Worm (Caenorhabditis elegans): Measurements from ENCODE around the gene C48B4.6.

C48B4.6 gene

DNA sequence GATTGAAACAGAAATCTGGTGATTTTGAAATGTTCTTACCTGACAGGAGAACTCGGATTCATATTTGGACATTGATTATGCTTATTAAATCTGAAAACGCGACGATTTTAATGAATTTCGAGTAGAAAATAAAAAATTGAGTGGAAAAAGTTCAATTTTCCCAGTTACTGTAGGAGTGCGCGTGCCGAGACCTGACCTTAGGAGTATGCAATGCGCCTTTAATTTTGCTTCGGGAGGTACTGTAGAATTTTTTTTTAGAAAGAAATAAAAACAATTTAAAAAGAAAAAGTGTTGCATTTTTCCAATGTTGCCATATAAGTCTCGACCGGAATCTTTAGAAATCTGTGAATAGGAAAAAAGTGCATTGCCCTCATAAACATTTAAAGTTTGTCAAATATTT is 7.6 kb upstream of the C48B4.6 start, which contains the start of gene C48B4.11:
Gene C48B4.11 (minus strand): TSS at position 143 of the 400 bp plus-strand sequence.
- TF ChIP-seq snpc-4 (tag; optimal IDR thresholded peaks at IDR 0.05) (no peak), nhr-12 (tag; optimal IDR thresholded peaks at IDR 0.05) (no peak), nhr-25 (tag; optimal IDR thresholded peaks at IDR 0.05) (no peak), lin-39 (tag; optimal IDR thresholded peaks at IDR 0.05) (no peak), nhr-237 (tag; optimal IDR thresholded peaks at IDR 0.05) (no peak), eor-1 (tag; optimal IDR thresholded peaks at IDR 0.05) (no peak), nhr-11 (tag; optimal IDR thresholded peaks at IDR 0.05) (no peak), zag-1 (tag; optimal IDR thresholded peaks at IDR 0.05) (no peak), mml-1 (tag; optimal IDR thresholded peaks at IDR 0.05) (no peak), ama-1 (optimal IDR thresholded peaks at IDR 0.05) (no peak), ceh-9 (tag; optimal IDR thresholded peaks at IDR 0.05) (no peak), fkh-2 (tag; optimal IDR thresholded peaks at IDR 0.05) (no peak), lsy-12 (tag; optimal IDR thresholded peaks at IDR 0.05) (no peak), elt-1 (tag; optimal IDR thresholded peaks at IDR 0.05) (no peak), unc-62 (GFP tag; optimal IDR thresholded peaks at IDR 0.05) (no peak)

DNA sequence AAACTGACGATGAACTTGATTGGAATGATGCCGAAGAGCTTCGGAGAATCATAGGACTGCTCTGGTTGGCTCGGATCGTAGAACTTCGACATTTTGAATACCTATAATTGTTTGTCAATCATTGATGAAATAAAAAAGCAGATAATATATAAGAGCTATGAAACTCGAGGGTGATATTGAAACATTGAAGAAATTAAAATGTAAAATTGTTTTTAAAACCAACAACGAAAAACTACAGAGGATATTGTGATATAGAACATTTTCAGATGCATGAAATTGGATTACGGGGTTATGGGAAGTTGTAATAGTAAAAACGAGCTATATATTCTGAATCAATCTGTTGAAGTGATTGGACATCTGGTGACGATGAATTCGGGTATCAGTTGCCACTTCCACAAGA is 6.0 kb upstream of the C48B4.6 start, which contains the start of gene C48B4.10:
Gene C48B4.10 (minus strand): TSS at position 101 of the 400 bp plus-strand sequence.
- no peak for TF ChIP-seq nhr-76 (tag; optimal IDR thresholded peaks at IDR 0.05)
- no peak for TF ChIP-seq ama-1 (optimal IDR thresholded peaks at IDR 0.05)

DNA sequence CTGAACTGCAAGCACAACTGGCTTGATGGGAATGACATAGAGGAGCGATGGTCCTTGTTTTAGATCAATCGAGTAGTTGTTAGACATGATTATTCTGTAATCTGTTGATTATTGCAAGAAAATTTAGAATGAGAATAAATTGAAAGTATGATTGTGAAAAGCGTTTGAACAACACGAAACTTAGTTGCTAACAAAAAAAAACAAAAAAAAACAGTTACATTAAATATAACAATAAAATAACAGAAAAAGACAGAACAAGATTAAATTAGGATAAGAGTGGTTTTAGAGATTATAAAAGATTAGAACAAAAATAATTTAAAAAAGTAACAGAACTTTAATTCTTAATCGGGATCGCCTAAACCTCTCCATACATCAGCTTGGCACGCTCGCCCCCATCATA is 4.9 kb upstream of the C48B4.6 start, which contains the start of gene C48B4.9:
Gene C48B4.9 (minus strand): TSS at position 101 of the 400 bp plus-strand sequence.
- TF ChIP-seq hmg-11 (tag; optimal IDR thresholded peaks at IDR 0.05): no peak
- TF ChIP-seq ZK546.5 (tag; optimal IDR thresholded peaks at IDR 0.05): no peak
- TF ChIP-seq egl-5 (tag; optimal IDR thresholded peaks at IDR 0.05): no peak
- no peak for TF ChIP-seq jun-1 (tag; optimal IDR thresholded peaks at IDR 0.05)
- no peak for TF ChIP-seq elt-1 (tag; optimal IDR thresholded peaks at IDR 0.05)
- TF ChIP-seq skn-1 (tag; optimal IDR thresholded peaks at IDR 0.05): no peak
- TF ChIP-seq ztf-11 (tag; optimal IDR thresholded peaks at IDR 0.05): no peak
- no peak for TF ChIP-seq ceh-82 (tag; optimal IDR thresholded peaks at IDR 0.05)
- TF ChIP-seq mdl-1 (tag; optimal IDR thresholded peaks at IDR 0.05): no peak
- no peak for TF ChIP-seq ceh-16 (tag; optimal IDR thresholded peaks at IDR 0.05)
- no peak for TF ChIP-seq fkh-2 (tag; optimal IDR thresholded peaks at IDR 0.05)
- no peak for TF ChIP-seq lsy-12 (tag; optimal IDR thresholded peaks at IDR 0.05)
- no peak for TF ChIP-seq lin-39 (tag; optimal IDR thresholded peaks at IDR 0.05)
- TF ChIP-seq nhr-76 (tag; optimal IDR thresholded peaks at IDR 0.05): no peak
- no peak for TF ChIP-seq ama-1 (optimal IDR thresholded peaks at IDR 0.05)
- no peak for TF ChIP-seq zag-1 (tag; optimal IDR thresholded peaks at IDR 0.05)
- no peak for TF ChIP-seq fos-1 (tag; optimal IDR thresholded peaks at IDR 0.05)
- no peak for TF ChIP-seq nhr-43 (tag; optimal IDR thresholded peaks at IDR 0.05; ENCODE audit: poor library complexity, severe bottlenecking)

DNA sequence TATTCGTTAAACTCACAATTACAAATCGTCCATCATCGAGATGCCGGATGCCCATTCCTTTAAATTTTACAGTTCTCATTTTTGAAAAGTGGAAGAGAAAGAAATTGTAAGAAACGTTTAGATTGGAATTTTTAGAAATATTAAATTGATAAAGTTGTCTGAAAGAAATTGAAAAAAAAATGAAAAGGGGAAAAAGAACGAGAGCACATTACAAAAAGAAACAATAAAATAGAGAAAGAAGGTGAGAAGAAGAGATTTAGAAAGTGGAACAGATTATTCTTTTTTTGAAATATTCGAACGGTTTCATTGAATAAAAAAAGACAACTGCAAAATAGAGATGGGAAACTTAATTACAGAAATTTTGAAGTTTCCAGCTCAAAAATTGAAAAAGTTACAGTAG is 2.8 kb upstream of the C48B4.6 start, which contains the start of gene C48B4.8:
Gene C48B4.8 (minus strand): TSS at position 101 of the 400 bp plus-strand sequence.
- TF ChIP-seq nhr-23 (tag; optimal IDR thresholded peaks at IDR 0.05): no peak
- no peak for TF ChIP-seq skn-1 (tag; optimal IDR thresholded peaks at IDR 0.05)
- TF ChIP-seq ceh-9 (tag; optimal IDR thresholded peaks at IDR 0.05): no peak
- no peak for TF ChIP-seq sea-2 (GFP tag; optimal IDR thresholded peaks at IDR 0.05)

DNA sequence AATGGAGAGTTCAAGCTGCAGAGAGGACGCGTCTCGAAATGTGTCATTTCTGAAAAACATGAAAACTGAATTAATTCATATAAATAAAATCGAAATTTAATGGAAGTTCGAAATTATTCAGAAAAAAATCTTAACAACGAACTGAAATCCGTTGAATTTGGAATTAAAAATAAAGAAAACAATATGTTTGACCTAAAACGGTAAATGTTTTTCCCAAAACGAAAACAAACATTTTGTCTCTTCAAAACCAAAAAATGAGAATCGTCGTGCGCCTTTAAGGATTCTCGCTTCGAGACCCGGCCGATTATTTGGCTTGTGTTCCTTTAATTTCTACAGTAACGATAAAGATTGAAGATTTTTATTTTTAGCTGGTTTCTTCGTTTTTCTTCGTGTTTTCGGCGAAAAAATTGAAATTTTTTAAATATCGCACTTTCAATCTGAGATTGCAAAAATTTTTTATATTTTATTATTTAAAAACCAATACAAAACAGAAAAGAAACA is 1.1 kb upstream of the C48B4.6 start, which contains the start of gene C48B4.7:
Gene C48B4.7 (minus strand): TSS at position 51 of the 501 bp plus-strand sequence.
- TF ChIP-seq sea-2 (GFP tag; optimal IDR thresholded peaks at IDR 0.05): no peak
- TF ChIP-seq tbx-2 (tag; optimal IDR thresholded peaks at IDR 0.05): no peak

DNA sequence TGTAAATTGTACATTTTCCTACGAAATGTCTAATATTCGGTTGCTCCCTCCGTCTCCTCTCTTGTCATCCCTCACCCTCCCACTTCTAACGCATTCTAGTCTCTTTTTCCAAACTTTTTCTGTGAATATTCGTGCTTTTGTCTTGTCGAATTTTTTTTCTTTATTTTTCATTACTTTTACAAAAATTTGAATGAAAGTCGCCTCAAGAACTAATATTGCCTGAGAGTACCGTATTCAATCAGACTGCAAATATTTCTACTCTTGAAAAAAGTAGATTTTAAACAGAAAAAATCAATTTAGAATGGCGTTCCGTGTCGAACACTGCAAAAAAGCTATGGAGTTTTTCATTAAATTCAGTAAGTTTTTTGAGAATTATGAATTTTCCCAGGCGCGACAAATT is 2.1 kb downstream of the C48B4.6 start, which contains the start of gene ZK1098.11:
Gene ZK1098.11 (plus strand): TSS at position 301 of the 400 bp plus-strand sequence.
- TF ChIP-seq egl-27 (tag; optimal IDR thresholded peaks at IDR 0.05) (no peak), lsy-12 (tag; optimal IDR thresholded peaks at IDR 0.05) (no peak), ztf-11 (tag; optimal IDR thresholded peaks at IDR 0.05) (no peak), ceh-9 (tag; optimal IDR thresholded peaks at IDR 0.05) (no peak), fos-1 (tag; optimal IDR thresholded peaks at IDR 0.05) (no peak), mdl-1 (tag; optimal IDR thresholded peaks at IDR 0.05) (no peak), nhr-67 (tag; optimal IDR thresholded peaks at IDR 0.05) (no peak), lin-39 (tag; optimal IDR thresholded peaks at IDR 0.05) (no peak), R02D3.7 (tag; optimal IDR thresholded peaks at IDR 0.05) (no peak), fkh-2 (tag; optimal IDR thresholded peaks at IDR 0.05) (no peak)
